Fruit fly (Drosophila melanogaster): ENCODE measurements around the gene TTLL3B.

The TTLL3B gene

dm6 chr2L:6717460-6717859 lies 15.2 kb upstream of the TTLL3B start, which contains the start of gene Aatf (continued):
- TF ChIP-seq D (optimal IDR thresholded peaks at IDR 0.05) (no peak), D (GFP tag; optimal IDR thresholded peaks at IDR 0.05) (no peak), Abd-B (GFP tag; optimal IDR thresholded peaks at IDR 0.05) (no peak), Mad (GFP tag; optimal IDR thresholded peaks at IDR 0.05) (no peak), slbo (GFP tag; IDR thresholded peaks at IDR 0.05) (no peak), Deaf1 (tag; optimal IDR thresholded peaks at IDR 0.05) (no peak), Pdp1 (GFP tag; optimal IDR thresholded peaks at IDR 0.05) (peak in 1 of 2 experiments; percentile 27), CrebB (tag; optimal IDR thresholded peaks at IDR 0.05) (no peak), gro (GFP tag; optimal IDR thresholded peaks at IDR 0.05) (no peak), lab (GFP tag; optimal IDR thresholded peaks at IDR 0.05) (no peak), CG7786 (GFP tag; optimal IDR thresholded peaks at IDR 0.05) (no peak), MTF-1 (GFP tag; optimal IDR thresholded peaks at IDR 0.05; ENCODE audit: borderline replicate concordance) (no peak), C15 (GFP tag; IDR thresholded peaks at IDR 0.05) (no peak), nerfin-2 (GFP tag; IDR thresholded peaks at IDR 0.05; ENCODE audit: partially characterized antibody) (peak; percentile 65; the same call in 1 of the 2 replicates), Antp (GFP tag; optimal IDR thresholded peaks at IDR 0.05) (peak; percentile 13), CG18262 (tag; optimal IDR thresholded peaks at IDR 0.05) (no peak), gfzf (GFP tag; optimal IDR thresholded peaks at IDR 0.05) (peak; percentile 64), Dp (GFP tag; optimal IDR thresholded peaks at IDR 0.05) (peak; percentile 96), nom (GFP tag; optimal IDR thresholded peaks at IDR 0.05) (no peak), GATAe (GFP tag; conservative IDR thresholded peaks at IDR 0.05) (no peak), CG3995 (GFP tag; optimal IDR thresholded peaks at IDR 0.05) (no peak), zf30C (GFP tag; optimal IDR thresholded peaks at IDR 0.05) (no peak), tap (tag; optimal IDR thresholded peaks at IDR 0.05) (no peak), pum (GFP tag; optimal IDR thresholded peaks at IDR 0.05) (no peak), Dbx (GFP tag; IDR thresholded peaks at IDR 0.05) (peak; percentile 52; the same call in 2 of the 3 replicates), CG7745 (tag; optimal IDR thresholded peaks at IDR 0.05) (no peak), NFAT (GFP tag; IDR thresholded peaks at IDR 0.05) (no peak), CG15479 (GFP tag; optimal IDR thresholded peaks at IDR 0.05) (no peak), CG13775 (GFP tag; optimal IDR thresholded peaks at IDR 0.05) (no peak), CG6654 (GFP tag; optimal IDR thresholded peaks at IDR 0.05) (no peak), odd (GFP tag; optimal IDR thresholded peaks at IDR 0.05) (no peak), CTCF (GFP tag; optimal IDR thresholded peaks at IDR 0.05) (no peak), sens-2 (GFP tag; IDR thresholded peaks at IDR 0.05) (no peak), mirr (GFP tag; optimal IDR thresholded peaks at IDR 0.05) (no peak), jumu (GFP tag; optimal IDR thresholded peaks at IDR 0.05) (no peak), CG17912 (GFP tag; optimal IDR thresholded peaks at IDR 0.05) (no peak), scrt (GFP tag; optimal IDR thresholded peaks at IDR 0.05) (no peak), CHES-1-like (GFP tag; optimal IDR thresholded peaks at IDR 0.05) (no peak), tin (GFP tag; optimal IDR thresholded peaks at IDR 0.05) (no peak), h (optimal IDR thresholded peaks at IDR 0.05) (no peak), CG16779 (GFP tag; IDR thresholded peaks at IDR 0.05) (no peak), Max (GFP tag; optimal IDR thresholded peaks at IDR 0.05) (peak; percentile 66), CkIIα-i1 (GFP tag; IDR thresholded peaks at IDR 0.05) (no peak), vnd (GFP tag; IDR thresholded peaks at IDR 0.05; ENCODE audit: partially characterized antibody) (peak; percentile 64), al (GFP tag; IDR thresholded peaks at IDR 0.05) (no peak), CG13123 (GFP tag; optimal IDR thresholded peaks at IDR 0.05) (no peak), CG9437 (GFP tag; optimal IDR thresholded peaks at IDR 0.05) (no peak), cwo (GFP tag; optimal IDR thresholded peaks at IDR 0.05) (no peak), fd96Cb (tag; optimal IDR thresholded peaks at IDR 0.05) (no peak), ranshi (GFP tag; IDR thresholded peaks at IDR 0.05) (no peak), fu2 (GFP tag; optimal IDR thresholded peaks at IDR 0.05) (no peak), YL-1 (GFP tag; optimal IDR thresholded peaks at IDR 0.05) (peak; percentile 63), CG32532 (GFP tag; IDR thresholded peaks at IDR 0.05) (no peak)
